Worm (Caenorhabditis elegans): ENCODE measurements around the gene plst-1.

Gene plst-1

DNA sequence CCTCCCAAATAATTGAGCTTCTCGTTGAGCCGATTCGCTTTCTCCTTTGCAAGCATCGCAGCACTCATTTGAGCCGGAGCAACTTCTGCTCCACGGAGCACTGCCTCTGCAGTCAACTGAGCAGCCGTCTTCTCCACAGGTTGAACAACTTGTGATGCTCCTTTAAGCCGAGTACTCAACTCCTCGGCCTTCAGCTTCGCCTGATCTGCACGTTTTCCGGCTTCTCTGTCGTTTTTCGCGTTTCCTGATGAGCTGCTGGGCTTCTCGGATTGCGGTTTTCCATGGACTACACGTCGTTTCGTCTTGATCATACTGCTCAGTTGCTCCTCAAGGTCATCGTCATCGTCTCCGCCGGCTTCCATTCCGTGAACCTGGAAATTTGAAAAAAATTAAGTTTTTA is 9.6 kb downstream of the plst-1 start:
- TF ChIP-seq zag-1 (tag; optimal IDR thresholded peaks at IDR 0.05) = no peak
- no peak for TF ChIP-seq skn-1 (tag; optimal IDR thresholded peaks at IDR 0.05)
- no peak for TF ChIP-seq daf-12 (tag; optimal IDR thresholded peaks at IDR 0.05)
- TF ChIP-seq elt-3 (tag; optimal IDR thresholded peaks at IDR 0.05) = no peak
- TF ChIP-seq egl-5 (tag; optimal IDR thresholded peaks at IDR 0.05) = no peak
- no peak for TF ChIP-seq mml-1 (tag; optimal IDR thresholded peaks at IDR 0.05)
- TF ChIP-seq tbx-2 (tag; optimal IDR thresholded peaks at IDR 0.05) = no peak
- TF ChIP-seq pqm-1 (tag; optimal IDR thresholded peaks at IDR 0.05) = no peak
- TF ChIP-seq R02D3.7 (tag; optimal IDR thresholded peaks at IDR 0.05) = no peak
- TF ChIP-seq nhr-67 (tag; optimal IDR thresholded peaks at IDR 0.05) = no peak
- TF ChIP-seq lin-39 (tag; optimal IDR thresholded peaks at IDR 0.05) = no peak
- TF ChIP-seq nfya-1 (tag; optimal IDR thresholded peaks at IDR 0.05; ENCODE audit: insufficient read depth) = no peak
- no peak for TF ChIP-seq lsy-12 (tag; optimal IDR thresholded peaks at IDR 0.05)
- no peak for TF ChIP-seq pha-4 (tag; optimal IDR thresholded peaks at IDR 0.05)
- no peak for TF ChIP-seq lin-15B (tag; optimal IDR thresholded peaks at IDR 0.05)

DNA sequence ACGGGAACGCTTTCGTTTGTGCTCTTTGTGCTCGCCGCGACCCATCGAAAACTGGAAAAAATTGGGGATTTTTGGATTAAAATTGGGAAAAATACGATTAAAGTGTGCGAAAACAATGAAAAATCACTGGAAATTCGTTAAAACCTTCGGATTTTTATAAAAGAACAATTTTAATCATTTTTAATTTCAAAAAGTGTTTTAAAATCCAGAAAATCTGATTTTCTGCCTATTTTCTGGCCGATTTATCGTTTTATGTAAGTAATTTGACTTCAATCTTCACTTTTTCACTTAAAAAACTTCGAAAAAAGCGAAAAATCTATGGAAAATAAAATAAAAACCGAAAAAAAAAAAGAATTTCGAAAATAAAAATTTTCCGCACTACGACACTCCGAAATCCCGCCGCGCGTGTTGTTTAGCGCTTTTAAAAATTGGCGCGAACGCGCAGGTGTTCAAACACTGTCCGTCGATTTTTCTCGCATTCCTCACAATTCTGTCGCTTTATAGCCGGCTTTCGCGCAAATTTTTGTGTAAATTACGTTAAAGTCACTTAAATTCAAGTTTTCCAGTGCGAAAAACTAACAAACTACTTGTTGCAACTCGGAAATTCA is 20.3 kb downstream of the plst-1 start, which contains the start of the genes ddx-46 and F53H1.4:
TSS of gene ddx-46 (minus strand) at position 51 of the 608 bp plus-strand sequence.
TSS of gene F53H1.4 (plus strand) at position 567 of the 608 bp plus-strand sequence.
- peak; percentile 86 for TF ChIP-seq lin-15B (tag; optimal IDR thresholded peaks at IDR 0.05)
- peak; percentile 8 for TF ChIP-seq pha-4 (tag; optimal IDR thresholded peaks at IDR 0.05)
- peak; percentile 40 for TF ChIP-seq lin-39 (tag; optimal IDR thresholded peaks at IDR 0.05)
- peak; percentile 55 for TF ChIP-seq nfya-1 (tag; optimal IDR thresholded peaks at IDR 0.05; ENCODE audit: insufficient read depth)
- TF ChIP-seq nhr-12 (tag; optimal IDR thresholded peaks at IDR 0.05) = no peak
- TF ChIP-seq nhr-23 (tag; optimal IDR thresholded peaks at IDR 0.05) = peak; percentile 7
- no peak for TF ChIP-seq fkh-2 (tag; optimal IDR thresholded peaks at IDR 0.05)
- no peak for TF ChIP-seq mdl-1 (tag; optimal IDR thresholded peaks at IDR 0.05)
- TF ChIP-seq hmg-11 (tag; optimal IDR thresholded peaks at IDR 0.05) = peak; percentile 43

DNA sequence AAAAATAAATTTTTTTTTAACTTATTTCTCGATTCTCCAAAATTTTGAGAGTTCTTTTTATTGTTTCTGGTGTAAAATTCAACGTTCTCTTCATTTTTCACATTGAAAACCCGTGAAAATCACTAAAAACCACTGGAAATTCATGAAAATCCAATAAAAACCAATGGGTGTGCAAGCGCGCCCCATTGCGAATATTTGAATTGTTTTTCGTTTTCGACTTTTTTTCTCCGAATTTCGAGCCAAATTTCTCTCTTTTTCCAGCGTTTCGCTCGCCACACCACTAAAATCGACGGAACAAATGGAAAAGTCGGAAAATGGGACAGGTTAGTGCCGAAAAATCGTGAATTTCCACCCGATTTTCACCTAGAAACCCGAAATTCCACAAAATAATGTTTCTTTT is 20.9 kb downstream of the plst-1 start:
- no peak for TF ChIP-seq pqm-1 (tag; optimal IDR thresholded peaks at IDR 0.05)
- TF ChIP-seq pha-4 (tag; optimal IDR thresholded peaks at IDR 0.05) = peak; percentile 35
- no peak for TF ChIP-seq unc-39 (tag; optimal IDR thresholded peaks at IDR 0.05)
- TF ChIP-seq nhr-67 (tag; optimal IDR thresholded peaks at IDR 0.05) = no peak
- TF ChIP-seq lin-15B (tag; optimal IDR thresholded peaks at IDR 0.05) = peak; percentile 66
- no peak for TF ChIP-seq fos-1 (tag; optimal IDR thresholded peaks at IDR 0.05)

DNA sequence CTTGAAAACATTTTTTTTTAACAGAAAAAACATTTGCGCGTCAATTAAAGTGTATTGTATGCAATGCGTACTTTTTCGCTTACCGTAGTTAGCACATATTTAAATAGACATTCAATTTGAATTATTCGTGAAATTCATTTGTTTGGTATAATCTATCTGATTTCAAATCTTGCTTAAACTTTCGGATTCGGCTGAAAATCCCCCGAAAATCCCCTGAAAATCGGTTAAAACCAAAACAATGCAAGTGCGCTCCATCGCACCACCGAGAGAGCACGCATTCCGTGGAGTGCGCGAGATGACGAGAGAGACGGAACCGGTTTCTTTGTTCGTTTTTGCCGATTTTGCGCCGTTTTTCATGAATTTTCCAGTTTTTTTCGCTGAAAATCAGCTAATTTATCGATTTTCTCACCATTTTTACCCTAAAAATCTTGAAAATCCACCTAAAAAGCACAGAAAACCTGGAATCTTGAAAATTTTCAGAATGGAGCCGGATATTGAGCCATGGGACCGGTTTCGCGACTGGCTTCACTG is 39.3 kb downstream of the plst-1 start, which contains the start of gene F53H1.3:
TSS of gene F53H1.3 (plus strand) at position 481 of the 531 bp plus-strand sequence.
- no peak for TF ChIP-seq daf-12 (tag; optimal IDR thresholded peaks at IDR 0.05)
- TF ChIP-seq fos-1 (tag; optimal IDR thresholded peaks at IDR 0.05) = no peak
- no peak for TF ChIP-seq nhr-28 (tag; optimal IDR thresholded peaks at IDR 0.05)
- no peak for TF ChIP-seq pha-4 (tag; optimal IDR thresholded peaks at IDR 0.05)
- TF ChIP-seq elt-1 (tag; optimal IDR thresholded peaks at IDR 0.05) = no peak
- peak; percentile 32 for TF ChIP-seq ceh-28 (tag; optimal IDR thresholded peaks at IDR 0.05)
- TF ChIP-seq eor-1 (tag; optimal IDR thresholded peaks at IDR 0.05) = no peak
- TF ChIP-seq snpc-4 (tag; optimal IDR thresholded peaks at IDR 0.05) = no peak
- TF ChIP-seq ceh-16 (tag; optimal IDR thresholded peaks at IDR 0.05) = no peak
- no peak for TF ChIP-seq unc-62 (GFP tag; optimal IDR thresholded peaks at IDR 0.05)
- TF ChIP-seq mdl-1 (tag; optimal IDR thresholded peaks at IDR 0.05) = no peak
- peak; percentile 13 for TF ChIP-seq hmg-11 (tag; optimal IDR thresholded peaks at IDR 0.05)
- no peak for TF ChIP-seq zag-1 (tag; optimal IDR thresholded peaks at IDR 0.05)
- TF ChIP-seq ceh-9 (tag; optimal IDR thresholded peaks at IDR 0.05) = no peak
- no peak for TF ChIP-seq mml-1 (tag; optimal IDR thresholded peaks at IDR 0.05)
- no peak for TF ChIP-seq lin-39 (tag; optimal IDR thresholded peaks at IDR 0.05)
- no peak for TF ChIP-seq ama-1 (optimal IDR thresholded peaks at IDR 0.05)
- TF ChIP-seq lsy-12 (tag; optimal IDR thresholded peaks at IDR 0.05) = no peak
- no peak for TF ChIP-seq fkh-10 (GFP tag; optimal IDR thresholded peaks at IDR 0.05)
- no peak for TF ChIP-seq aly-2 (tag; optimal IDR thresholded peaks at IDR 0.05)
- no peak for TF ChIP-seq elt-2 (tag; optimal IDR thresholded peaks at IDR 0.05)
- TF ChIP-seq R02D3.7 (tag; optimal IDR thresholded peaks at IDR 0.05) = no peak
- TF ChIP-seq nhr-23 (tag; optimal IDR thresholded peaks at IDR 0.05) = peak; percentile 24
- no peak for TF ChIP-seq skn-1 (tag; optimal IDR thresholded peaks at IDR 0.05)
- TF ChIP-seq lin-15B (tag; optimal IDR thresholded peaks at IDR 0.05) = peak; percentile 76
- no peak for TF ChIP-seq elt-3 (tag; optimal IDR thresholded peaks at IDR 0.05)
- TF ChIP-seq sea-2 (GFP tag; optimal IDR thresholded peaks at IDR 0.05) = no peak
- TF ChIP-seq nfya-1 (tag; optimal IDR thresholded peaks at IDR 0.05; ENCODE audit: insufficient read depth) = peak; percentile 43
- no peak for TF ChIP-seq egl-5 (tag; optimal IDR thresholded peaks at IDR 0.05)
- no peak for TF ChIP-seq nhr-11 (tag; optimal IDR thresholded peaks at IDR 0.05)

Measured in whole organism, L3 larva.